Fruit fly (Drosophila melanogaster): ENCODE measurements around the gene Rok.

Rok gene

DNA sequence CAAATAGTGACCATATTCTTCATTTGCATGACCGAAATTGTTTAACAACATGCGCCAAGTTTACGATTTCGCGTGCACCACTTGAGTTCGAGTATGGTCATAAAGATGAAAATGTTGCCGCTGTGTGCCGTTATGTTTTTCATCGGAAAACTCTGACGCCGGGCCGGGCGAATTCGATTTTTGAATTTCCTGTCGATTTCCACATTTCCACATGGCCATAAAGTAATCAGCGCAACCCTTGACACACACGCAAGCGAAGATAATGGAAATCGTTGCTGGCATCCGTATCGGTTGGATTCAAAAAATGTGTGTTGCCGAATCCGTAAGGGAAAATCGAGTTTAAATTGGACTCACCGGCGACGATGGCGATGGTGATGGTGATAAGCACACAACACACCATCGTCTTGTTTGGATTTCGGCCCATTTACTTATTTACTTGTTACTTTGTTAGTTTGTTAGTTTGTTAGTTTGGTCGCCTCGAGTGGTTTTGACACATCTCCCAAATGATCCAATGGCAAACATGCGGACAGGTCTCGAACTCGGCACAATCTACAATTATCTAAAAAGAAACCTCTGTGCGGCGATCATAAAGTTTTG, 7.4 kb upstream of the Rok start:
- TF ChIP-seq toe (GFP tag; optimal IDR thresholded peaks at IDR 0.05) (no peak), CG11617 (GFP tag; optimal IDR thresholded peaks at IDR 0.05) (no peak), Clk (GFP tag; optimal IDR thresholded peaks at IDR 0.05) (no peak), Hr96 (GFP tag; optimal IDR thresholded peaks at IDR 0.05) (no peak), CG1620 (GFP tag; optimal IDR thresholded peaks at IDR 0.05) (no peak), CG7045 (GFP tag; optimal IDR thresholded peaks at IDR 0.05) (no peak), CG33017 (tag; optimal IDR thresholded peaks at IDR 0.05) (no peak), Mnt (GFP tag; optimal IDR thresholded peaks at IDR 0.05) (no peak), CG14711 (tag; optimal IDR thresholded peaks at IDR 0.05) (no peak), ovo (GFP tag; optimal IDR thresholded peaks at IDR 0.05) (no peak), bab1 (GFP tag; optimal IDR thresholded peaks at IDR 0.05) (no peak), pad (GFP tag; optimal IDR thresholded peaks at IDR 0.05) (no peak), kay (GFP tag; ENCODE audit: borderline replicate concordance) (no peak), CG12768 (GFP tag; optimal IDR thresholded peaks at IDR 0.05) (no peak), Crg-1 (GFP tag; optimal IDR thresholded peaks at IDR 0.05) (no peak), CG5204 (GFP tag; optimal IDR thresholded peaks at IDR 0.05) (no peak), cic (GFP tag; optimal IDR thresholded peaks at IDR 0.05) (no peak), CG7101 (tag; optimal IDR thresholded peaks at IDR 0.05) (no peak)

DNA sequence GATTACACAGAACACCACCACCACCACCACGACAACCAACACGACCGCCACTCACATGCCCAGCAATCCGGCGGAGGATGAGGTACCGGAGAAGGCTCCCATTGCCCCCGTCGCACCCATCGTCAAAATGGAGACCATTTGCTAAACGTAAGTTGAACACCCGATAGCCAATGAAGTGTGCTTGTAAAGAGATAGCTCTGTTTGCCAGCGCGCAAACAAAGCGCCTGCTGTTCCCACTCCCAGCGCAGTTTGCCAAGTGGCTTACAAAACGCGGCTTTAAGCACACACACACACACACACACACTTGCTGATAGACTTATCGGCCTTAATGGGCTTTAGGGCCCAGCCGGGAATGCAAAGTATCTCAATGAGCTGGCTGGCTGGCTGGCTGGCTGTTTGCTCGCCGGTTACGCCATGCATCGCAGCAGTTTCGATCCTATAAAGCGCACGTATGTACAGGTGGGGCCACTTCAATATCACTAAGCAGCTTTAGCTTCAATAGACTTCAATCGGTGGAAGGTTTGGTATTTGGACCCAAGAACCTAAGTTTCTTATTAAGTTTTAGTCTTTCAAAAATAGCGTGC, 6.2 kb upstream of the Rok start:
- no peak for TF ChIP-seq pad (GFP tag; optimal IDR thresholded peaks at IDR 0.05)
- no peak for TF ChIP-seq CG14711 (tag; optimal IDR thresholded peaks at IDR 0.05)
- no peak for TF ChIP-seq Hr96 (GFP tag; optimal IDR thresholded peaks at IDR 0.05)

DNA sequence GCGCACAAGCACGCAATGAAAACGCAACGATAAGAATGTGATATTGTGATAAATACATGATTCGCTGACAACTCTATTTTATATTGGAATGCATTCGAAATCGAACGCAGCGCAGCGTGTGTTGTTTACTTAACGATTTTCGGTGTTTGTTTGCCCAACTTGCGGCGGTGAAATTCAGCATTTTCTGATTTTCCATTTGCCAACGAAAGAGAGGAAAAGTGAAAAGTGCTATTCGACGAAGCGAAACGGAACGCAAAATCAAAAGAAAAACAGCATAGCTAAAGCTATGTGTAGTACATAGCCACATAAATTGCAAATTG, 3.8 kb upstream of the Rok start:
- TF ChIP-seq CG1620 (GFP tag; optimal IDR thresholded peaks at IDR 0.05) (no peak), tj (GFP tag; optimal IDR thresholded peaks at IDR 0.05) (peak; percentile 90)

DNA sequence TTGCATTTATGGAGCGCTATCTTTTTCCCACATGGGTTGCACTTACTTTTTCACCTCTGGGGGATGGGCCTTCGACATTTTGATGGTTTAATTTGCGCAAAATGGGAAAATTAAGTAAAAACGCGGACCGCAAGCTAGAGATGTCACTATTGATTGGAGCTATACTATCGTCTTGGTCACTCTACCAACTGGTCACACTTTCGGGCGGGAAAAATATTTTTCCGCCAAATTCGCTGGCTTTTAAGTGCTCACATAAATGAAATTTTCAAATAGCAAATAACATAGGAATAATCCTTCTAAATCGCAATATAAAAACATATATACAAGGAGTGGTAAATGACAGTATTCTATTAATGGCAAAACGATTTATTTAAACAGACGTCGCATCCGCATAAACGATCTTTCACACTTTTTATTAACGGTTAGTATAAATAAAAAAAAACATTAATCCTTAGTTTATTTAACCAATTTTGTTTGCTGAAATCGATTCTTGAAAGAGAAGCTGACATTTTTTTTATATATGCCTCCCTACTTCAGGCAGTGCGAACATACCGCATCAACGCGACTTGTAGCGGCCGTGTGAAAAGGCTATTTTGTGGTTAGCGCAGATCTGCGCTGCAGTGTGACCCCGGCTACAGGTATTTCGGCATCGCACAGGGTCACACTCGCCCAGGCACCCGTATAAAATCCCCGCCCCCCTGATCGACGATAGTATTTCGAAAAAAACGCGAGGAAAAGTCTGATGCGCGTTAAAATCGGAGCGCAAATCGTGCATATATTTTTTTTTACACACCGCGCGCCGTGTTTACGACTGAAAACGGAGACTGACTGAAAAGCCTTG, 3.3 kb upstream of the Rok start, which contains the start of the genes SNRPG and mthl1:
Gene SNRPG, minus strand, starts transcription at position 160 of the 841 bp plus-strand sequence.
Gene mthl1, plus strand, starts transcription at position 709 of the 841 bp plus-strand sequence.
- TF ChIP-seq CG33017 (tag; optimal IDR thresholded peaks at IDR 0.05) (no peak), CG5204 (GFP tag; optimal IDR thresholded peaks at IDR 0.05) (peak; percentile 81), Clk (GFP tag; optimal IDR thresholded peaks at IDR 0.05) (peak; percentile 52), pad (GFP tag; optimal IDR thresholded peaks at IDR 0.05) (peak; percentile 64), toe (GFP tag; optimal IDR thresholded peaks at IDR 0.05) (peak; percentile 63), cnc (optimal IDR thresholded peaks at IDR 0.05) (no peak), cic (GFP tag; optimal IDR thresholded peaks at IDR 0.05) (no peak), kay (GFP tag; ENCODE audit: borderline replicate concordance) (no peak), ovo (GFP tag; optimal IDR thresholded peaks at IDR 0.05) (peak; percentile 36), Mnt (GFP tag; optimal IDR thresholded peaks at IDR 0.05) (peak; percentile 71), CG12768 (GFP tag; optimal IDR thresholded peaks at IDR 0.05) (peak; percentile 73), bab1 (GFP tag; optimal IDR thresholded peaks at IDR 0.05) (peak; percentile 58), Hr96 (GFP tag; optimal IDR thresholded peaks at IDR 0.05) (no peak), CG11617 (GFP tag; optimal IDR thresholded peaks at IDR 0.05) (peak; percentile 63), CG14711 (tag; optimal IDR thresholded peaks at IDR 0.05) (peak; percentile 63), CG7045 (GFP tag; optimal IDR thresholded peaks at IDR 0.05) (peak; percentile 54), CG7101 (tag; optimal IDR thresholded peaks at IDR 0.05) (peak; percentile 73), CG1620 (GFP tag; optimal IDR thresholded peaks at IDR 0.05) (peak; percentile 77), tj (GFP tag; optimal IDR thresholded peaks at IDR 0.05) (no peak), Crg-1 (GFP tag; optimal IDR thresholded peaks at IDR 0.05) (peak; percentile 40)

DNA sequence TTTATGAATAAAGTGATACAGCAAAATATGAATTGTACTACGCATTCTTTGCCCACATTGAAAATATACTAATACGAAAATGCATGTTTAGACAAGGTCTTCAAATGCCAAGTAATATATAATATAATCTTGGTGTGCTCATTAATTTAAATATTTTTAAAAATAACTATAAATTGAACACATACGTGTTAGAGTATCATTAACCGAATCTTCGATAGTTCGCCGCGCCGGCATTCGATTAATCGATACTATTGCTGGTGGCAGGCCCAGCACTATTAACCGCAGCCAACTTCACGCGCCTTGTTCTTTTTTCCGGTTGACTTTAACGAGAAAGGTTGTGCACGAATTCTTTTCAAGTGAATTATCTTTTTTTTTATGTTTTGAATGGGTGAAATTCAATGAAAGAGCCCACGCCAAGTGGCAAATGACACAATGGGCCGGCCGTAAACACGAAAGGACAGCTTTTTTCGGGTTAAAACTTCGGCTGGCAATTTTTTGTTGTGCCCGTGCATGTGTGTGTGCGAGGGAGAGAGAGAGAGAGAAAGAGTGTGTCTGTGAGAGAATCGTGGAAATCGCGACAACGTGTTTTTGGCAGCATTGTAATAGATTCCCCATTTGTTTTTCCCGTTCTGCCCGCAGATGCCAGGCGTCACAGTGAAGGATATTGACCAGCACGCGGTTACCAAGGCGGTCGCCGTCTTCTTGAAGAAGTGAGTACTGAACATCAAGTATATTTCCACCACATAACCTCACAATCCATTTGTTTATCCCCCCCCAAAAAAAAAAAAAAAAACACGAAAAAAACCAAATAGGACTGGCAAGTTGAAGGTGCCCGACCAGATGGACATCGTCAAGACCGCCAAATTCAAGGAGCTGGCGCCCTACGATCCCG, 626 bp upstream of the Rok start, which contains the start of gene RpS19a:
Gene RpS19a, plus strand, starts transcription at position 301 of the 892 bp plus-strand sequence.
- TF ChIP-seq cnc (optimal IDR thresholded peaks at IDR 0.05): no peak
- TF ChIP-seq CG7045 (GFP tag; optimal IDR thresholded peaks at IDR 0.05): peak; percentile 58
- TF ChIP-seq cic (GFP tag; optimal IDR thresholded peaks at IDR 0.05): no peak
- TF ChIP-seq CG11617 (GFP tag; optimal IDR thresholded peaks at IDR 0.05): peak; percentile 94
- TF ChIP-seq Mnt (GFP tag; optimal IDR thresholded peaks at IDR 0.05): peak; percentile 93
- TF ChIP-seq toe (GFP tag; optimal IDR thresholded peaks at IDR 0.05): peak; percentile 54
- TF ChIP-seq CG33017 (tag; optimal IDR thresholded peaks at IDR 0.05): peak; percentile 59
- peak; percentile 88 for TF ChIP-seq Crg-1 (GFP tag; optimal IDR thresholded peaks at IDR 0.05)
- peak; percentile 67 for TF ChIP-seq tj (GFP tag; optimal IDR thresholded peaks at IDR 0.05)
- TF ChIP-seq kay (GFP tag; ENCODE audit: borderline replicate concordance): no peak
- TF ChIP-seq CG7101 (tag; optimal IDR thresholded peaks at IDR 0.05): peak; percentile 94
- peak; percentile 9 for TF ChIP-seq Clk (GFP tag; optimal IDR thresholded peaks at IDR 0.05)
- TF ChIP-seq ovo (GFP tag; optimal IDR thresholded peaks at IDR 0.05): peak; percentile 88
- TF ChIP-seq CG5204 (GFP tag; optimal IDR thresholded peaks at IDR 0.05): peak; percentile 65
- peak; percentile 90 for TF ChIP-seq CG1620 (GFP tag; optimal IDR thresholded peaks at IDR 0.05)
- peak; percentile 77 for TF ChIP-seq CG12768 (GFP tag; optimal IDR thresholded peaks at IDR 0.05)
- TF ChIP-seq CG14711 (tag; optimal IDR thresholded peaks at IDR 0.05): peak; percentile 70
- peak; percentile 92 for TF ChIP-seq bab1 (GFP tag; optimal IDR thresholded peaks at IDR 0.05)
- TF ChIP-seq Hr96 (GFP tag; optimal IDR thresholded peaks at IDR 0.05): peak; percentile 89
- peak; percentile 82 for TF ChIP-seq pad (GFP tag; optimal IDR thresholded peaks at IDR 0.05)

Data from whole organism, adult.